Worm (Caenorhabditis elegans): ENCODE measurements around the gene F45E6.1.

The F45E6.1 gene

ce11 chrX:12510148-12510785 lies 33.0 kb upstream of the F45E6.1 start (continued):
- TF ChIP-seq alr-1 (tag; optimal IDR thresholded peaks at IDR 0.05; ENCODE audit: borderline replicate concordance) (no peak), nhr-47 (tag; optimal IDR thresholded peaks at IDR 0.05) (peak; percentile 75), isw-1 (GFP tag; IDR thresholded peaks at IDR 0.05) (no peak), lin-35 (GFP tag; optimal IDR thresholded peaks at IDR 0.05) (peak; percentile 9 to 23), mef-2 (tag; optimal IDR thresholded peaks at IDR 0.05) (peak; percentile 14), elt-2 (tag; optimal IDR thresholded peaks at IDR 0.05) (no peak), mep-1 (tag; optimal IDR thresholded peaks at IDR 0.05) (peak; percentile 48), irx-1 (tag; optimal IDR thresholded peaks at IDR 0.05) (peak; percentile 52), nhr-20 (tag; optimal IDR thresholded peaks at IDR 0.05) (peak; percentile 89), ceh-82 (tag; optimal IDR thresholded peaks at IDR 0.05) (peak; percentile 23 to 71 (median 57)), ama-1 (optimal IDR thresholded peaks at IDR 0.05) (no peak), egl-13 (tag; optimal IDR thresholded peaks at IDR 0.05) (peak; percentile 48), nhr-19 (GFP tag; conservative IDR thresholded peaks at IDR 0.05) (peak; percentile 92), nhr-71 (tag; optimal IDR thresholded peaks at IDR 0.05) (peak; percentile 90), elt-3 (tag; optimal IDR thresholded peaks at IDR 0.05) (peak in 3 of 6 experiments; percentile 3 to 46 (median 42)), pag-3 (tag; optimal IDR thresholded peaks at IDR 0.05; ENCODE audit: borderline replicate concordance, insufficient read depth) (no peak), nhr-12 (tag; optimal IDR thresholded peaks at IDR 0.05) (no peak), efl-1 (optimal IDR thresholded peaks at IDR 0.05) (peak; percentile 12 to 27), efl-1 (GFP tag; optimal IDR thresholded peaks at IDR 0.05 in 1 of 2) (peak in 1 of 2 experiments; percentile 58), ceh-8 (GFP tag; optimal IDR thresholded peaks at IDR 0.05) (peak; percentile 35), mdl-1 (tag; optimal IDR thresholded peaks at IDR 0.05) (peak in 1 of 2 experiments; percentile 11), blmp-1 (tag; optimal IDR thresholded peaks at IDR 0.05) (peak; percentile 57), grh-1 (GFP tag; IDR thresholded peaks at IDR 0.05) (0 out of 2 replicates have a peak, but pooled peaks have one; percentile 5), snu-23 (GFP tag; optimal IDR thresholded peaks at IDR 0.05) (peak; percentile 88), zag-1 (tag; optimal IDR thresholded peaks at IDR 0.05) (peak; percentile 43)

ce11 chrX:12509334-12509944 lies 32.2 kb upstream of the F45E6.1 start:
- TF ChIP-seq lin-39 (tag; optimal IDR thresholded peaks at IDR 0.05) (peak; percentile 37), ceh-88 (GFP tag; IDR thresholded peaks at IDR 0.05) (peak; percentile 23; the same call in 1 of the 2 replicates), nhr-20 (tag; optimal IDR thresholded peaks at IDR 0.05) (peak; percentile 93), swsn-7 (tag; optimal IDR thresholded peaks at IDR 0.05) (peak; percentile 42), fkh-8 (tag; optimal IDR thresholded peaks at IDR 0.05) (no peak), snu-23 (GFP tag; optimal IDR thresholded peaks at IDR 0.05) (peak; percentile 81), nhr-19 (GFP tag; conservative IDR thresholded peaks at IDR 0.05) (peak; percentile 91), ceh-82 (tag; optimal IDR thresholded peaks at IDR 0.05) (no peak), pax-3 (tag; optimal IDR thresholded peaks at IDR 0.05) (peak; percentile 5), rnt-1 (tag; optimal IDR thresholded peaks at IDR 0.05) (peak; percentile 79), mef-2 (tag; optimal IDR thresholded peaks at IDR 0.05) (no peak), tlp-1 (tag; optimal IDR thresholded peaks at IDR 0.05) (peak; percentile 71), lsy-2 (tag; optimal IDR thresholded peaks at IDR 0.05) (peak; percentile 50 to 64), efl-1 (optimal IDR thresholded peaks at IDR 0.05) (peak in 1 of 2 experiments; percentile 14), efl-1 (GFP tag; optimal IDR thresholded peaks at IDR 0.05 in 1 of 2) (no peak), xbp-1 (tag; optimal IDR thresholded peaks at IDR 0.05) (peak; percentile 36), nhr-90 (tag; optimal IDR thresholded peaks at IDR 0.05; ENCODE audit: poor library complexity) (peak; percentile 76), ztf-4 (tag; optimal IDR thresholded peaks at IDR 0.05) (peak; percentile 52), nhr-47 (tag; optimal IDR thresholded peaks at IDR 0.05) (peak; percentile 60), unc-62 (GFP tag; optimal IDR thresholded peaks at IDR 0.05) (no peak), tbx-2 (tag; optimal IDR thresholded peaks at IDR 0.05) (peak; percentile 44), nhr-85 (tag) (peak; percentile 81), unc-130 (tag; optimal IDR thresholded peaks at IDR 0.05) (peak; percentile 73), grh-1 (GFP tag; IDR thresholded peaks at IDR 0.05) (0 out of 2 replicates have a peak, but pooled peaks have one; percentile 21), lin-35 (GFP tag; optimal IDR thresholded peaks at IDR 0.05) (peak in 1 of 2 experiments; percentile 67), lir-3 (tag; optimal IDR thresholded peaks at IDR 0.05; ENCODE audit: poor library complexity) (peak; percentile 43), fos-1 (tag; optimal IDR thresholded peaks at IDR 0.05) (peak; percentile 32), elt-2 (tag; optimal IDR thresholded peaks at IDR 0.05) (peak; percentile 96), ceh-90 (tag; optimal IDR thresholded peaks at IDR 0.05) (no peak), nhr-71 (tag; optimal IDR thresholded peaks at IDR 0.05) (peak; percentile 94), blmp-1 (tag; optimal IDR thresholded peaks at IDR 0.05) (peak; percentile 58), hlh-17 (GFP tag; optimal IDR thresholded peaks at IDR 0.05; ENCODE audit: borderline replicate concordance) (no peak), fkh-10 (GFP tag; optimal IDR thresholded peaks at IDR 0.05) (no peak), C16A3.4 (tag; optimal IDR thresholded peaks at IDR 0.05) (peak; percentile 7), lin-14 (GFP tag; optimal IDR thresholded peaks at IDR 0.05) (peak; percentile 81)

Measured in whole organism, L1 larva.